Fruit fly (Drosophila melanogaster) whole organism, embryonic: Measurements from ENCODE around the gene CG31459.
A peak's percentile ranks its signal among the peaks of the same experiment; 100 is the strongest.

Experiments used
- CG10267 ChIP-seq: fragments of 200-800 bp; sonication (Bioruptor generic); optimal IDR thresholded peaks from 2 replicates; lab custom pipeline; 2018; ENCODE audit warnings: missing biosample characterization, mild to moderate bottlenecking, missing genetic modification characterization, moderate library complexity
- CG12219 ChIP-seq: fragments of 200-800 bp; sonication (Bioruptor generic); optimal IDR thresholded peaks from 3 replicates; lab custom pipeline; 2018; ENCODE audit warnings: missing biosample characterization, mild to moderate bottlenecking, missing genetic modification characterization
- CG12769 ChIP-seq: fragments of 200-800 bp; sonication (Bioruptor generic); optimal IDR thresholded peaks from 2 replicates; lab custom pipeline; 2019; ENCODE audit warnings: missing biosample characterization, mild to moderate bottlenecking, missing genetic modification characterization, moderate library complexity
- CG13624 ChIP-seq: fragments of 200-800 bp; sonication (Bioruptor generic); optimal IDR thresholded peaks from 2 replicates; lab custom pipeline; 2016; ENCODE audit warnings: missing biosample characterization, missing genetic modification characterization
- CG13894 ChIP-seq: fragments of 200-800 bp; sonication (Bioruptor generic); optimal IDR thresholded peaks from 3 replicates; lab custom pipeline; 2018; ENCODE audit warnings: missing biosample characterization, mild to moderate bottlenecking, missing genetic modification characterization, moderate library complexity
- CG15269 ChIP-seq: fragments of 200-800 bp; sonication (Bioruptor generic); optimal IDR thresholded peaks from 2 replicates; lab custom pipeline; 2018; ENCODE audit warnings: missing biosample characterization, mild to moderate bottlenecking, missing genetic modification characterization, moderate library complexity
- CG15479 ChIP-seq: fragments of 200-800 bp; sonication (Bioruptor generic); optimal IDR thresholded peaks from 3 replicates; lab custom pipeline; 2019; ENCODE audit warnings: missing biosample characterization, mild to moderate bottlenecking, missing genetic modification characterization, moderate library complexity
- CG16863 ChIP-seq: fragments of 200-800 bp; sonication (Bioruptor generic); optimal IDR thresholded peaks from 3 replicates; lab custom pipeline; 2016; ENCODE audit warnings: missing biosample characterization, missing genetic modification characterization
- CG2199 ChIP-seq: fragments of 200-800 bp; sonication (Bioruptor generic); IDR thresholded peaks from 3 replicates; pipeline ENCODE4 v1.3.6; 2022; ENCODE audit warnings: missing biosample characterization, missing genetic modification characterization
- CG2889 ChIP-seq: fragments of 200-800 bp; sonication (Bioruptor generic); IDR thresholded peaks from 3 replicates; pipeline ENCODE4 v1.3.6; 2022; ENCODE audit warnings: missing biosample characterization, missing genetic modification characterization
- CG3163 ChIP-seq: fragments of 200-800 bp; sonication (Bioruptor generic); optimal IDR thresholded peaks from 3 replicates; lab custom pipeline; 2016; ENCODE audit warnings: missing biosample characterization, missing genetic modification characterization
- CG32532 ChIP-seq: fragments of 200-800 bp; sonication (Bioruptor generic); IDR thresholded peaks from 2 replicates; pipeline ENCODE4 v1.3.6; 2022; ENCODE audit warnings: missing biosample characterization, missing genetic modification characterization
- CG34376 ChIP-seq: fragments of 200-800 bp; sonication (Bioruptor generic); optimal IDR thresholded peaks from 2 replicates; lab custom pipeline; 2018; ENCODE audit warnings: missing biosample characterization, mild to moderate bottlenecking, missing genetic modification characterization
- CG3847 ChIP-seq: fragments of 200-800 bp; sonication (Bioruptor generic); IDR thresholded peaks from 2 replicates; pipeline ENCODE4 v1.3.6; 2022; ENCODE audit warnings: missing biosample characterization, missing genetic modification characterization
- CG7745 ChIP-seq: fragments of 200-800 bp; sonication (Bioruptor generic); optimal IDR thresholded peaks from 2 replicates; lab custom pipeline; 2018; ENCODE audit warnings: missing biosample characterization, mild to moderate bottlenecking, missing genetic modification characterization, moderate library complexity
- CG9437 ChIP-seq: fragments of 200-800 bp; sonication (Bioruptor generic); optimal IDR thresholded peaks from 2 replicates; lab custom pipeline; 2018; ENCODE audit warnings: missing biosample characterization, mild to moderate bottlenecking, missing genetic modification characterization
- Chrac-16 ChIP-seq: fragments of 200-800 bp; sonication (Bioruptor generic); optimal IDR thresholded peaks from 3 replicates; lab custom pipeline; 2016; ENCODE audit warnings: missing biosample characterization, missing genetic modification characterization
- CrebB ChIP-seq: fragments of 200-800 bp; sonication (Bioruptor generic); optimal IDR thresholded peaks from 3 replicates; lab custom pipeline; 2018; ENCODE audit warnings: missing biosample characterization, mild to moderate bottlenecking, missing genetic modification characterization
- Dref ChIP-seq: fragments of 200-800 bp; sonication (Bioruptor generic); IDR thresholded peaks from 2 replicates; pipeline ENCODE4 v1.3.6; 2022; ENCODE audit warnings: missing biosample characterization, missing genetic modification characterization
- Drgx ChIP-seq: fragments of 200-800 bp; sonication (Bioruptor generic); IDR thresholded peaks from 2 replicates; pipeline ENCODE4 v1.3.6; 2022; ENCODE audit warnings: missing biosample characterization, missing genetic modification characterization
- MTF-1 ChIP-seq: fragments of 200-800 bp; sonication (Bioruptor generic); optimal IDR thresholded peaks from 2 replicates; lab custom pipeline; 2018; ENCODE audit warnings: missing biosample characterization, mild to moderate bottlenecking, missing genetic modification characterization, borderline replicate concordance
- Med ChIP-seq: fragments of 200-800 bp; sonication (Bioruptor generic); peaks from one replicate; lab custom pipeline; 2016; ENCODE audit warnings: missing biosample characterization, missing genetic modification characterization, mild to moderate bottlenecking, inconsistent platforms, moderate library complexity
- Pdp1 ChIP-seq, 2 experiments: fragments of 200-800 bp; sonication (Bioruptor generic); optimal IDR thresholded peaks; 3 replicates each; lab custom pipeline; 2016; ENCODE audit warnings: missing biosample characterization in 2 of 2, missing genetic modification characterization in 2 of 2, mild to moderate bottlenecking in 1 of 2, moderate library complexity in 1 of 2
- Side ChIP-seq: fragments of 200-800 bp; sonication (Bioruptor generic); optimal IDR thresholded peaks from 2 replicates; lab custom pipeline; 2016; ENCODE audit warnings: missing biosample characterization, missing genetic modification characterization
- Vsx1 ChIP-seq: fragments of 200-800 bp; sonication (Bioruptor generic); optimal IDR thresholded peaks from 2 replicates; lab custom pipeline; 2017; ENCODE audit warnings: missing biosample characterization, mild to moderate bottlenecking, missing genetic modification characterization, missing genetic modification reagents
- ap ChIP-seq: fragments of 200-800 bp; sonication (Bioruptor generic); IDR thresholded peaks from 2 replicates; pipeline ENCODE4 v1.3.6; 2022; ENCODE audit warnings: missing biosample characterization, missing genetic modification characterization
- exex ChIP-seq: fragments of 200-800 bp; sonication (Bioruptor generic); optimal IDR thresholded peaks from 4 replicates; lab custom pipeline; 2018; ENCODE audit warnings: missing biosample characterization, mild to moderate bottlenecking, missing genetic modification characterization, moderate library complexity
- eyg ChIP-seq: fragments of 200-800 bp; sonication (Bioruptor generic); optimal IDR thresholded peaks from 3 replicates; lab custom pipeline; 2016; ENCODE audit warnings: missing biosample characterization, missing genetic modification characterization
- gcm ChIP-seq: fragments of 200-800 bp; sonication (Bioruptor generic); optimal IDR thresholded peaks from 2 replicates; lab custom pipeline; 2019; ENCODE audit warnings: missing biosample characterization, mild to moderate bottlenecking, missing genetic modification characterization, moderate library complexity
- grau ChIP-seq: fragments of 200-800 bp; optimal IDR thresholded peaks from 3 replicates; lab custom pipeline; 2019; ENCODE audit warnings: missing biosample characterization, mild to moderate bottlenecking, missing genetic modification characterization, moderate library complexity
- grn ChIP-seq: fragments of 200-800 bp; sonication (Bioruptor generic); optimal IDR thresholded peaks from 3 replicates; lab custom pipeline; 2017; ENCODE audit warnings: missing biosample characterization, missing genetic modification characterization
- her ChIP-seq: fragments of 200-800 bp; sonication (Bioruptor generic); optimal IDR thresholded peaks from 2 replicates; lab custom pipeline; 2016; ENCODE audit warnings: missing biosample characterization, missing genetic modification characterization
- lab ChIP-seq: fragments of 200-800 bp; sonication (Bioruptor generic); optimal IDR thresholded peaks from 3 replicates; lab custom pipeline; 2017; ENCODE audit warnings: missing biosample characterization, missing genetic modification characterization, mild to moderate bottlenecking, moderate library complexity, missing genetic modification reagents
- lilli ChIP-seq: fragments of 200-800 bp; sonication (Bioruptor generic); optimal IDR thresholded peaks from 3 replicates; lab custom pipeline; 2016; ENCODE audit warnings: missing biosample characterization, missing genetic modification characterization
- mirr ChIP-seq: fragments of 200-800 bp; sonication (Bioruptor generic); optimal IDR thresholded peaks from 3 replicates; lab custom pipeline; 2018; ENCODE audit warnings: missing biosample characterization, mild to moderate bottlenecking, missing genetic modification characterization
- nmo ChIP-seq: fragments of 200-800 bp; sonication (Bioruptor generic); optimal IDR thresholded peaks from 2 replicates; lab custom pipeline; 2018; ENCODE audit warnings: missing biosample characterization, mild to moderate bottlenecking, missing genetic modification characterization, moderate library complexity
- pum ChIP-seq: fragments of 200-800 bp; sonication (Bioruptor generic); optimal IDR thresholded peaks from 2 replicates; lab custom pipeline; 2016; ENCODE audit warnings: missing biosample characterization, missing genetic modification characterization
- run ChIP-seq: fragments of 200-800 bp; sonication (Bioruptor generic); optimal IDR thresholded peaks from 3 replicates; lab custom pipeline; 2018; ENCODE audit warnings: missing biosample characterization, mild to moderate bottlenecking, missing genetic modification characterization
- sd ChIP-seq: fragments of 200-800 bp; sonication (Bioruptor generic); optimal IDR thresholded peaks from 3 replicates; lab custom pipeline; 2018; ENCODE audit warnings: missing biosample characterization, mild to moderate bottlenecking, missing genetic modification characterization, moderate library complexity
- sens ChIP-seq: fragments of 200-800 bp; sonication (Bioruptor generic); peaks from one replicate; lab custom pipeline; 2016; ENCODE audit warnings: missing biosample characterization, missing genetic modification characterization
- sens-2 ChIP-seq: fragments of 200-800 bp; sonication (Bioruptor generic); IDR thresholded peaks from 2 replicates; pipeline ENCODE4 v1.3.6; 2022; ENCODE audit warnings: missing biosample characterization, missing genetic modification characterization
- slp2 ChIP-seq: fragments of 200-800 bp; sonication (Bioruptor generic); optimal IDR thresholded peaks from 2 replicates; lab custom pipeline; 2016; ENCODE audit warnings: missing biosample characterization, missing genetic modification characterization
- sug ChIP-seq: fragments of 200-800 bp; optimal IDR thresholded peaks from 2 replicates; lab custom pipeline; 2019; ENCODE audit warnings: missing biosample characterization, mild to moderate bottlenecking, missing genetic modification characterization, moderate library complexity
- vvl ChIP-seq: fragments of 200-800 bp; sonication (Bioruptor generic); IDR thresholded peaks from 2 replicates; pipeline ENCODE4 v1.3.6; 2022; ENCODE audit warnings: missing biosample characterization, missing genetic modification characterization
- wek ChIP-seq: fragments of 200-800 bp; sonication (Bioruptor generic); optimal IDR thresholded peaks from 3 replicates; lab custom pipeline; 2018; ENCODE audit warnings: missing biosample characterization, mild to moderate bottlenecking, missing genetic modification characterization, moderate library complexity

The CG31459 gene

dm6 chr3R:19830973-19831372 lies 9.7 kb upstream of the CG31459 start (continued):
- TF ChIP-seq CrebB (tag; lab: Kevin White, UChicago): peak; percentile 11
- TF ChIP-seq Dref (GFP tag; lab: Robert Waterston, UW): no peak
- TF ChIP-seq, all 482 proteins: peak for 240

- TF ChIP-seq nmo (GFP tag; lab: Kevin White, UChicago) (no peak), Drgx (GFP tag; lab: Robert Waterston, UW) (peak; percentile 73)
These were observed 7.1 kb upstream of the CG31459 start for dm6 chr3R:19833546-19833945.

- peak; percentile 35 for TF ChIP-seq sd
- peak; percentile 4 for TF ChIP-seq CG34376 (GFP tag; lab: Kevin White, UChicago)
- peak; percentile 17 for TF ChIP-seq mirr (GFP tag; lab: Kevin White, UChicago)
- no peak for TF ChIP-seq CG3847
- no peak for TF ChIP-seq CG7745
- peak; percentile 63 for TF ChIP-seq exex (tag; lab: Kevin White, UChicago)
- 0 out of 3 replicates have a peak, but pooled peaks have one; percentile 26 for TF ChIP-seq CG2199
- no peak for TF ChIP-seq CG15269 (tag; lab: Kevin White, UChicago)
- TF ChIP-seq Pdp1 (GFP tag; optimal IDR thresholded peaks at IDR 0.05; lab: Kevin White, UChicago): peak in 1 of 2 experiments; percentile 58
- no peak for TF ChIP-seq CG12769 (tag; lab: Kevin White, UChicago)
- no peak for TF ChIP-seq gcm (GFP tag; lab: Kevin White, UChicago)
- peak; percentile 52 for TF ChIP-seq lab (GFP tag; lab: Kevin White, UChicago)
- no peak for TF ChIP-seq Chrac-16 (GFP tag; lab: Kevin White, UChicago)
- TF ChIP-seq sug (tag; lab: Kevin White, UChicago): peak; percentile 73
- TF ChIP-seq sens (GFP tag; lab: Kevin White, UChicago): peak; percentile 37
- TF ChIP-seq, all 482 proteins: peak for 9
These were observed 6.7 kb upstream of the CG31459 start for dm6 chr3R:19833963-19834362.

- peak; percentile 12 for TF ChIP-seq Med
- no peak for TF ChIP-seq CG13894 (tag; lab: Kevin White, UChicago)
- peak; percentile 85 for TF ChIP-seq CG15479 (GFP tag; lab: Kevin White, UChicago)
- TF ChIP-seq sens-2 (GFP tag; lab: Robert Waterston, UW): no peak
- no peak for TF ChIP-seq pum
- no peak for TF ChIP-seq vvl
- no peak for TF ChIP-seq run (tag; lab: Kevin White, UChicago)
- TF ChIP-seq, all 482 proteins: peak for 2
These were observed 5.7 kb upstream of the CG31459 start for dm6 chr3R:19834982-19835381.

DNA sequence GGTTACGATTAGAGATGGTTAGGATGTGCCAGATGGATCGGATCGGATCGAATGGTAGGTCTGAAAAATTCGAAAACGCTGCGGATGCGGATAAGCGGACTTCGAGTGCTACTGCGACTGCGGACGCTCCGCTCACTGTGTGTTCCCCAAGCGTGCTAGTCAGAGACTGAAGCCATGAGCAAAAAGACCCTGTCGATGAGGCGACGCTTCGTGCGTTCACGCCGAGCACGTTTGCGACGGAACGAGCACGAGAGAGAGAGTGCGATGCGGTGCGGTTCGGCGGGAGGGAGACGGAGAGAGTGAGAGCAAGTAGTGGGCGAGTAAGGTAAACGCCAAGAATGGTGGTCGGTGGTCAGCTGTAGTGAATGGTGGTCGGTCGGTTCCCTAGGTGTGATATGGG lies 4.0 kb upstream of the CG31459 start, which contains the start of gene bnl:
Gene bnl (minus strand): TSS at position 131 of the 400 bp plus-strand sequence.
- TF ChIP-seq grau (peak; percentile 44), CG10267 (tag; lab: Kevin White, UChicago) (no peak), lilli (peak; percentile 33), wek (GFP tag; lab: Kevin White, UChicago) (peak; percentile 64), lab (GFP tag; lab: Kevin White, UChicago) (peak; percentile 75), CG32532 (GFP tag; lab: Robert Waterston, UW) (peak; percentile 62; the same call in 1 of the 2 replicates), eyg (GFP tag; lab: Kevin White, UChicago) (peak; percentile 34), slp2 (GFP tag; lab: Kevin White, UChicago) (peak; percentile 23), grn (GFP tag; lab: Kevin White, UChicago) (peak; percentile 53), Vsx1 (GFP tag; lab: Kevin White, UChicago) (peak; percentile 24), CG13624 (GFP tag; lab: Kevin White, UChicago) (peak; percentile 24), CG9437 (GFP tag; lab: Kevin White, UChicago) (no peak), CG3163 (GFP tag; lab: Kevin White, UChicago) (peak; percentile 65), CG2889 (GFP tag; lab: Robert Waterston, UW) (no peak), CG12219 (GFP tag; lab: Kevin White, UChicago) (peak; percentile 52), CG15479 (GFP tag; lab: Kevin White, UChicago) (peak; percentile 67), CG16863 (peak; percentile 22), Side (peak; percentile 56), her (peak; percentile 69), ap (GFP tag; lab: Robert Waterston, UW) (no peak), MTF-1 (GFP tag; lab: Kevin White, UChicago) (peak; percentile 41)
